Fruit fly (Drosophila melanogaster) whole organism, embryonic: ENCODE results near the gene CG16984.

ENCODE experiments used
- ATbp ChIP-seq: fragments of 200-800 bp; sonication (Bioruptor generic); optimal IDR thresholded peaks from 2 replicates; lab custom pipeline; 2017; ENCODE audit warnings: missing biosample characterization, mild to moderate bottlenecking, missing genetic modification characterization, missing genetic modification reagents
- Abd-B ChIP-seq: fragments of 200-800 bp; sonication (Bioruptor generic); optimal IDR thresholded peaks from 2 replicates; lab custom pipeline; 2018; ENCODE audit warnings: missing biosample characterization, mild to moderate bottlenecking, missing genetic modification characterization, moderate library complexity
- Ada2b ChIP-seq: fragments of 200-800 bp; sonication (Bioruptor generic); IDR thresholded peaks from 2 replicates; pipeline ENCODE4 v1.3.6; 2022; ENCODE audit warnings: missing biosample characterization, missing genetic modification characterization
- CG11247 ChIP-seq: fragments of 200-800 bp; sonication (Bioruptor generic); IDR thresholded peaks from 2 replicates; pipeline ENCODE4 v1.3.6; 2022; ENCODE audit warnings: missing biosample characterization, missing genetic modification characterization
- CG11696 ChIP-seq: fragments of 200-800 bp; sonication (Bioruptor generic); IDR thresholded peaks from 2 replicates; pipeline ENCODE4 v1.3.6; 2022; ENCODE audit warnings: missing biosample characterization, missing genetic modification characterization
- CG11723 ChIP-seq: fragments of 200-800 bp; sonication (Bioruptor generic); optimal IDR thresholded peaks from 2 replicates; lab custom pipeline; 2017; ENCODE audit warnings: missing biosample characterization, mild to moderate bottlenecking, missing genetic modification characterization
- CG12219 ChIP-seq: fragments of 200-800 bp; sonication (Bioruptor generic); optimal IDR thresholded peaks from 3 replicates; lab custom pipeline; 2018; ENCODE audit warnings: missing biosample characterization, mild to moderate bottlenecking, missing genetic modification characterization
- CG13624 ChIP-seq: fragments of 200-800 bp; sonication (Bioruptor generic); optimal IDR thresholded peaks from 2 replicates; lab custom pipeline; 2016; ENCODE audit warnings: missing biosample characterization, missing genetic modification characterization
- CG14710 ChIP-seq: fragments of 200-800 bp; sonication (Bioruptor generic); optimal IDR thresholded peaks from 3 replicates; lab custom pipeline; 2019; ENCODE audit warnings: missing biosample characterization, mild to moderate bottlenecking, missing genetic modification characterization, moderate library complexity
- CG1647 ChIP-seq: fragments of 200-800 bp; sonication (Bioruptor generic); optimal IDR thresholded peaks from 3 replicates; lab custom pipeline; 2016; ENCODE audit warnings: missing biosample characterization, missing genetic modification characterization
- CG17612 ChIP-seq: fragments of 200-800 bp; sonication (Bioruptor generic); IDR thresholded peaks from 2 replicates; pipeline ENCODE4 v1.3.6; 2022; ENCODE audit warnings: missing biosample characterization, missing genetic modification characterization
- CG17802 ChIP-seq: fragments of 200-800 bp; sonication (Bioruptor generic); optimal IDR thresholded peaks from 2 replicates; lab custom pipeline; 2018; ENCODE audit warnings: missing biosample characterization, mild to moderate bottlenecking, missing genetic modification characterization, moderate library complexity
- CG18011 ChIP-seq: fragments of 200-800 bp; sonication (Bioruptor generic); optimal IDR thresholded peaks from 2 replicates; lab custom pipeline; 2017; ENCODE audit warnings: missing biosample characterization, missing genetic modification characterization, mild to moderate bottlenecking, moderate library complexity, missing genotype
- CG30431 ChIP-seq: fragments of 200-800 bp; sonication (Bioruptor generic); optimal IDR thresholded peaks from 2 replicates; lab custom pipeline; 2017; ENCODE audit warnings: missing biosample characterization, missing genetic modification characterization
- CG3065 ChIP-seq: fragments of 200-800 bp; sonication (Bioruptor generic); optimal IDR thresholded peaks from 2 replicates; lab custom pipeline; 2016; ENCODE audit warnings: missing biosample characterization, missing genetic modification characterization
- CG31224 ChIP-seq: fragments of 200-800 bp; sonication (Bioruptor generic); IDR thresholded peaks from 2 replicates; pipeline ENCODE4 v1.3.6; 2022; ENCODE audit warnings: missing biosample characterization, missing genetic modification characterization
- CG4282 ChIP-seq: fragments of 200-800 bp; sonication (Bioruptor generic); optimal IDR thresholded peaks from 2 replicates; lab custom pipeline; 2016; ENCODE audit warnings: missing biosample characterization, missing genetic modification characterization
- CG4707 ChIP-seq: fragments of 200-800 bp; sonication (Bioruptor generic); optimal IDR thresholded peaks from 2 replicates; lab custom pipeline; 2018; ENCODE audit warnings: missing biosample characterization, mild to moderate bottlenecking, missing genetic modification characterization, moderate library complexity
- CG8281 ChIP-seq: fragments of 200-800 bp; sonication (Bioruptor generic); optimal IDR thresholded peaks from 2 replicates; lab custom pipeline; 2018; ENCODE audit warnings: missing biosample characterization, mild to moderate bottlenecking, missing genetic modification characterization, moderate library complexity
- Doc2 ChIP-seq: fragments of 200-800 bp; sonication (Bioruptor generic); IDR thresholded peaks from 2 replicates; pipeline ENCODE4 v1.3.6; 2022; ENCODE audit warnings: missing biosample characterization, missing genetic modification characterization
- Fer1 ChIP-seq: fragments of 200-800 bp; sonication (Bioruptor generic); optimal IDR thresholded peaks from 2 replicates; lab custom pipeline; 2017; ENCODE audit warnings: missing biosample characterization, mild to moderate bottlenecking, missing genetic modification characterization
- Gsc ChIP-seq: fragments of 200-800 bp; sonication (Bioruptor generic); IDR thresholded peaks from 2 replicates; pipeline ENCODE4 v1.3.6; 2022; ENCODE audit warnings: missing biosample characterization, missing genetic modification characterization
- HHEX ChIP-seq: fragments of 200-800 bp; sonication (Bioruptor generic); optimal IDR thresholded peaks from 3 replicates; lab custom pipeline; 2017; ENCODE audit warnings: missing biosample characterization, mild to moderate bottlenecking, missing genetic modification characterization, missing genetic modification reagents
- HmgD ChIP-seq: fragments of 200-800 bp; sonication (Bioruptor generic); optimal IDR thresholded peaks from 3 replicates; lab custom pipeline; 2016; ENCODE audit warnings: missing biosample characterization, missing genetic modification characterization
- Nf-YB ChIP-seq: fragments of 200-800 bp; sonication (Bioruptor generic); optimal IDR thresholded peaks from 3 replicates; lab custom pipeline; 2019; ENCODE audit warnings: missing biosample characterization, mild to moderate bottlenecking, missing genetic modification characterization, moderate library complexity
- Poxn ChIP-seq: fragments of 200-800 bp; sonication (Bioruptor generic); IDR thresholded peaks from 2 replicates; pipeline ENCODE4 v1.3.6; 2022; ENCODE audit warnings: missing biosample characterization, missing genetic modification characterization
- Sox102F ChIP-seq: fragments of 200-800 bp; sonication (Bioruptor generic); optimal IDR thresholded peaks from 2 replicates; lab custom pipeline; 2018; ENCODE audit warnings: missing biosample characterization, mild to moderate bottlenecking, missing genetic modification characterization, moderate library complexity
- al ChIP-seq: fragments of 200-800 bp; sonication (Bioruptor generic); IDR thresholded peaks from 2 replicates; pipeline ENCODE4 v1.3.6; 2022; ENCODE audit warnings: missing biosample characterization, missing genetic modification characterization
- amos ChIP-seq: fragments of 200-800 bp; sonication (Bioruptor generic); IDR thresholded peaks from 2 replicates; pipeline ENCODE4 v1.3.6; 2022; ENCODE audit warnings: missing biosample characterization, missing genetic modification characterization; ENCODE audit not compliant: partially characterized antibody
- bbx ChIP-seq: fragments of 200-800 bp; sonication (Bioruptor generic); IDR thresholded peaks from 2 replicates; pipeline ENCODE4 v1.3.6; 2022; ENCODE audit warnings: missing biosample characterization, missing genetic modification characterization; ENCODE audit not compliant: partially characterized antibody
- chn ChIP-seq: fragments of 200-800 bp; sonication (Bioruptor generic); optimal IDR thresholded peaks from 2 replicates; lab custom pipeline; 2016; ENCODE audit warnings: missing biosample characterization, missing genetic modification characterization
- dmrt99B ChIP-seq: fragments of 200-800 bp; sonication (Bioruptor generic); optimal IDR thresholded peaks from 2 replicates; lab custom pipeline; 2018; ENCODE audit warnings: missing biosample characterization, mild to moderate bottlenecking, missing genetic modification characterization, moderate library complexity
- eyg ChIP-seq: fragments of 200-800 bp; sonication (Bioruptor generic); optimal IDR thresholded peaks from 3 replicates; lab custom pipeline; 2016; ENCODE audit warnings: missing biosample characterization, missing genetic modification characterization
- gem ChIP-seq: fragments of 200-800 bp; sonication (Bioruptor generic); optimal IDR thresholded peaks from 2 replicates; lab custom pipeline; 2019; ENCODE audit warnings: missing biosample characterization, mild to moderate bottlenecking, missing genetic modification characterization, moderate library complexity
- gfzf ChIP-seq: fragments of 200-800 bp; sonication (Bioruptor generic); optimal IDR thresholded peaks from 2 replicates; lab custom pipeline; 2016; ENCODE audit warnings: missing biosample characterization, mild to moderate bottlenecking, missing genetic modification characterization, moderate library complexity
- jing ChIP-seq: fragments of 200-800 bp; sonication (Bioruptor generic); optimal IDR thresholded peaks from 2 replicates; lab custom pipeline; 2018; ENCODE audit warnings: missing biosample characterization, mild to moderate bottlenecking, missing genetic modification characterization
- lilli ChIP-seq: fragments of 200-800 bp; sonication (Bioruptor generic); optimal IDR thresholded peaks from 3 replicates; lab custom pipeline; 2016; ENCODE audit warnings: missing biosample characterization, missing genetic modification characterization
- lola ChIP-seq, 3 experiments: fragments of >200 bp in 2 of 3; fragments of 200-800 bp in 1 of 3; sonication (Bioruptor generic) in 1 of 3; optimal IDR thresholded peaks; 2 replicates each; lab custom pipeline; 2017 to 2019; ENCODE audit warnings: missing biosample characterization in 3 of 3, missing genetic modification characterization in 3 of 3, mild to moderate bottlenecking in 1 of 3, moderate library complexity in 1 of 3
- nmo ChIP-seq: fragments of 200-800 bp; sonication (Bioruptor generic); optimal IDR thresholded peaks from 2 replicates; lab custom pipeline; 2018; ENCODE audit warnings: missing biosample characterization, mild to moderate bottlenecking, missing genetic modification characterization, moderate library complexity
- p53 ChIP-seq: fragments of 200-800 bp; sonication (Bioruptor generic); optimal IDR thresholded peaks from 2 replicates; lab custom pipeline; 2016; ENCODE audit warnings: missing biosample characterization, missing genetic modification characterization
- phol ChIP-seq: fragments of 200-800 bp; sonication (Bioruptor generic); optimal IDR thresholded peaks from 3 replicates; lab custom pipeline; 2018; ENCODE audit warnings: missing biosample characterization, mild to moderate bottlenecking, missing genetic modification characterization, moderate library complexity
- pzg ChIP-seq: fragments of 200-800 bp; sonication (Bioruptor generic); optimal IDR thresholded peaks from 3 replicates; lab custom pipeline; 2018; ENCODE audit warnings: missing biosample characterization, mild to moderate bottlenecking, missing genetic modification characterization, moderate library complexity
- sd ChIP-seq: fragments of 200-800 bp; sonication (Bioruptor generic); optimal IDR thresholded peaks from 3 replicates; lab custom pipeline; 2018; ENCODE audit warnings: missing biosample characterization, mild to moderate bottlenecking, missing genetic modification characterization, moderate library complexity
- shn ChIP-seq: fragments of 200-800 bp; sonication (Bioruptor generic); optimal IDR thresholded peaks from 3 replicates; lab custom pipeline; 2016; ENCODE audit warnings: missing biosample characterization, missing genetic modification characterization
- sima ChIP-seq: fragments of 200-800 bp; sonication (Bioruptor generic); optimal IDR thresholded peaks from 2 replicates; lab custom pipeline; 2016; ENCODE audit warnings: missing biosample characterization, missing genetic modification characterization
- slou ChIP-seq: fragments of 200-800 bp; sonication (Bioruptor generic); optimal IDR thresholded peaks from 3 replicates; lab custom pipeline; 2016; ENCODE audit warnings: missing biosample characterization, missing genetic modification characterization
- tup ChIP-seq: fragments of 200-800 bp; sonication (Bioruptor generic); optimal IDR thresholded peaks from 2 replicates; lab custom pipeline; 2016; ENCODE audit warnings: missing biosample characterization, mild to moderate bottlenecking, missing genetic modification characterization, moderate library complexity
- wek ChIP-seq: fragments of 200-800 bp; sonication (Bioruptor generic); optimal IDR thresholded peaks from 3 replicates; lab custom pipeline; 2018; ENCODE audit warnings: missing biosample characterization, mild to moderate bottlenecking, missing genetic modification characterization, moderate library complexity
- z ChIP-seq: fragments of 200-800 bp; sonication (Bioruptor generic); IDR thresholded peaks from 3 replicates; pipeline ENCODE4 v1.3.6; 2022; ENCODE audit warnings: missing biosample characterization, missing genetic modification characterization

The CG16984 gene

dm6 chr3L:2581343-2581825, 14.2 kb upstream of the CG16984 start (continued):
- peak; percentile 57 for TF ChIP-seq CG8281 (tag; lab: Kevin White, UChicago)
- peak; percentile 69 for TF ChIP-seq slou
- peak; percentile 41; the same call in 1 of the 2 replicates for TF ChIP-seq bbx (GFP tag; lab: Robert Waterston, UW)
- TF ChIP-seq Abd-B (GFP tag; lab: Kevin White, UChicago), result peak; percentile 64
- TF ChIP-seq eyg (GFP tag; lab: Kevin White, UChicago), result peak; percentile 37
- TF ChIP-seq HmgD (GFP tag; lab: Kevin White, UChicago), result no peak
- TF ChIP-seq tup (GFP tag; lab: Kevin White, UChicago), result peak; percentile 58
- TF ChIP-seq CG3065, result no peak
- peak; percentile 77 for TF ChIP-seq lilli
- peak; percentile 86 for TF ChIP-seq CG12219 (GFP tag; lab: Kevin White, UChicago)
- peak; percentile 63 for TF ChIP-seq al (GFP tag; lab: Robert Waterston, UW)
- peak; percentile 83 for TF ChIP-seq Sox102F
- TF ChIP-seq CG30431 (GFP tag; lab: Kevin White, UChicago), result peak; percentile 80
- peak; percentile 42 for TF ChIP-seq CG4282
- peak; percentile 47 for TF ChIP-seq CG18011
- peak; percentile 71 for TF ChIP-seq CG11247 (GFP tag; lab: Robert Waterston, UW)
- TF ChIP-seq Gsc (GFP tag; lab: Robert Waterston, UW), result no peak
- TF ChIP-seq dmrt99B (tag; lab: Kevin White, UChicago), result peak; percentile 87
- peak; percentile 87 for TF ChIP-seq HHEX (GFP tag; lab: Kevin White, UChicago)
- peak; percentile 61 for TF ChIP-seq CG4707
- peak; percentile 55; the same call in 1 of the 2 replicates for TF ChIP-seq Doc2 (GFP tag; lab: Robert Waterston, UW)
- TF ChIP-seq CG1647 (GFP tag; lab: Kevin White, UChicago), result peak; percentile 54
- TF ChIP-seq gem (tag; lab: Kevin White, UChicago), result peak; percentile 91
- TF ChIP-seq CG14710, result peak; percentile 89
- TF ChIP-seq wek, result peak; percentile 23
- peak; percentile 64 for TF ChIP-seq Nf-YB
- peak; percentile 80 for TF ChIP-seq ATbp (GFP tag; lab: Kevin White, UChicago)
- no peak for TF ChIP-seq sima (GFP tag; lab: Kevin White, UChicago)
- TF ChIP-seq CG11723 (GFP tag; lab: Kevin White, UChicago), result peak; percentile 72
- no peak for TF ChIP-seq amos
- TF ChIP-seq CG17802 (tag; lab: Kevin White, UChicago), result peak; percentile 49
- TF ChIP-seq Ada2b (GFP tag; lab: Robert Waterston, UW), result peak; percentile 87
- no peak for TF ChIP-seq CG17612
- peak; percentile 36; the same call in 1 of the 2 replicates for TF ChIP-seq Poxn (GFP tag; lab: Robert Waterston, UW)
- peak in 1 of 3 experiments; percentile 89 for TF ChIP-seq lola (GFP tag; optimal IDR thresholded peaks at IDR 0.05; lab: Kevin White, UChicago)
- TF ChIP-seq CG11696 (GFP tag; lab: Robert Waterston, UW), result peak; percentile 49; the same call in 1 of the 2 replicates
- TF ChIP-seq gfzf (GFP tag; lab: Kevin White, UChicago), result no peak
- TF ChIP-seq Fer1, result peak; percentile 87
- TF ChIP-seq p53 (GFP tag; lab: Kevin White, UChicago), result no peak
- TF ChIP-seq z (GFP tag; lab: Robert Waterston, UW), result peak; percentile 53; the same call in 1 of the 3 replicates
- peak; percentile 90 for TF ChIP-seq nmo (GFP tag; lab: Kevin White, UChicago)
- no peak for TF ChIP-seq pzg (GFP tag; lab: Kevin White, UChicago)
- TF ChIP-seq shn (GFP tag; lab: Kevin White, UChicago), result peak; percentile 72
- peak; percentile 61 for TF ChIP-seq CG13624
- TF ChIP-seq sd (tag; lab: Kevin White, UChicago), result peak; percentile 46
- TF ChIP-seq chn (GFP tag; lab: Kevin White, UChicago), result peak; percentile 76
- peak; percentile 79 for TF ChIP-seq CG31224 (GFP tag; lab: Robert Waterston, UW)
- peak; percentile 82 for TF ChIP-seq jing
- peak; percentile 90 for TF ChIP-seq phol (tag; lab: Kevin White, UChicago)
